Worm (Caenorhabditis elegans) whole organism, late embryonic: ENCODE results near the gene C06A12.8.

Source experiments
- T23F11.4 ChIP-seq: fragments of 200-800 bp; sonication (Bioruptor generic); optimal IDR thresholded peaks from 2 replicates; lab custom pipeline; 2018; ENCODE audit warnings: mild to moderate bottlenecking, missing genetic modification characterization, missing compliant biosample characterization
- fkh-10 ChIP-seq: fragments of 150-350 bp; optimal IDR thresholded peaks from 2 replicates; lab custom pipeline; 2014; ENCODE audit warnings: missing biosample characterization, missing genetic modification reagents, missing genetic modification characterization
- sox-2 ChIP-seq: fragments of 200-800 bp; sonication (Bioruptor generic); IDR thresholded peaks from 2 replicates; pipeline ENCODE4 v1.3.6; 2022; ENCODE audit warnings: missing genetic modification reagents, missing genetic modification characterization, missing compliant biosample characterization

- TF ChIP-seq sox-2 (GFP tag; lab: Robert Waterston, UW): no peak
- no peak for TF ChIP-seq T23F11.4 (GFP tag; lab: Kevin White, UChicago)
- no peak for TF ChIP-seq fkh-10 (GFP tag; lab: Kevin White, UChicago)
Measured at ce11 chrIV:17437038-17437437, at the start of gene C06A12.8.
